Fruit fly (Drosophila melanogaster) whole organism, adult: ENCODE measurements around the gene Or65a.

ENCODE experiments used
- CG12768 ChIP-seq: fragments of 200-800 bp; sonication (Bioruptor generic); optimal IDR thresholded peaks from 2 replicates; lab custom pipeline; 2017; ENCODE audit warnings: missing biosample characterization, missing genetic modification characterization, mild to moderate bottlenecking, moderate library complexity, missing genetic modification reagents
- CG1620 ChIP-seq: fragments of 200-800 bp; sonication (Bioruptor generic); optimal IDR thresholded peaks from 2 replicates; lab custom pipeline; 2016; ENCODE audit warnings: missing biosample characterization, missing genetic modification characterization
- CG7045 ChIP-seq: fragments of 200-800 bp; sonication (Bioruptor generic); optimal IDR thresholded peaks from 2 replicates; lab custom pipeline; 2017; ENCODE audit warnings: missing biosample characterization, mild to moderate bottlenecking, missing genetic modification characterization
- Clk ChIP-seq: fragments of 200-800 bp; sonication (Bioruptor generic); optimal IDR thresholded peaks from 2 replicates; lab custom pipeline; 2017; ENCODE audit warnings: missing biosample characterization, missing genetic modification characterization
- Hr96 ChIP-seq: fragments of 200-800 bp; sonication (Bioruptor generic); optimal IDR thresholded peaks from 2 replicates; lab custom pipeline; 2016; ENCODE audit warnings: missing biosample characterization, missing genetic modification characterization
- Mnt ChIP-seq: fragments of 200-800 bp; sonication (Bioruptor generic); optimal IDR thresholded peaks from 2 replicates; lab custom pipeline; 2016; ENCODE audit warnings: missing biosample characterization, mild to moderate bottlenecking, missing genetic modification characterization
- bab1 ChIP-seq: fragments of 200-800 bp; sonication (Bioruptor generic); optimal IDR thresholded peaks from 3 replicates; lab custom pipeline; 2019; ENCODE audit warnings: missing biosample characterization, mild to moderate bottlenecking, missing genetic modification characterization, moderate library complexity
- cic ChIP-seq: fragments of 200-800 bp; sonication (Bioruptor generic); optimal IDR thresholded peaks from 2 replicates; lab custom pipeline; 2017; ENCODE audit warnings: missing biosample characterization, mild to moderate bottlenecking, missing genetic modification characterization, moderate library complexity
- cnc ChIP-seq, 2 experiments: fragments of >200 bp; optimal IDR thresholded peaks; 2 replicates each; lab custom pipeline; 2017
- pad ChIP-seq: fragments of 200-800 bp; sonication (Bioruptor generic); optimal IDR thresholded peaks from 3 replicates; lab custom pipeline; 2017; ENCODE audit warnings: missing biosample characterization, missing genetic modification characterization, mild to moderate bottlenecking, moderate library complexity, missing genetic modification reagents
- toe ChIP-seq: fragments of 200-800 bp; sonication (Bioruptor generic); optimal IDR thresholded peaks from 2 replicates; lab custom pipeline; 2016; ENCODE audit warnings: missing biosample characterization, missing genetic modification characterization

- TF ChIP-seq CG7045 (GFP tag; lab: Kevin White, UChicago) (no peak), Clk (GFP tag; lab: Kevin White, UChicago) (no peak), toe (GFP tag; lab: Kevin White, UChicago) (no peak), pad (no peak), CG1620 (no peak), Hr96 (GFP tag; lab: Kevin White, UChicago) (no peak), bab1 (GFP tag; lab: Kevin White, UChicago) (no peak), cnc (optimal IDR thresholded peaks at IDR 0.05; lab: Kevin White, UChicago) (no peak), cic (GFP tag; lab: Kevin White, UChicago) (no peak), CG12768 (GFP tag; lab: Kevin White, UChicago) (no peak), Mnt (GFP tag; lab: Kevin White, UChicago) (no peak)
Observed at dm6 chr3L:6358501-6358900, 38.1 kb downstream of the Or65a start.
